Worm (Caenorhabditis elegans) whole organism, mixed stage, embryonic: ENCODE results near the gene gpx-2.

Source experiments
- bed-3 ChIP-seq: fragments of 200-800 bp; sonication (Bioruptor generic); optimal IDR thresholded peaks from 3 replicates; lab custom pipeline; 2018; ENCODE audit warnings: mild to moderate bottlenecking, missing genetic modification characterization, moderate library complexity, missing compliant biosample characterization
- blmp-1 ChIP-seq: fragments of 150-350 bp; optimal IDR thresholded peaks from 2 replicates; lab custom pipeline; 2014; ENCODE audit warnings: missing biosample characterization, missing genetic modification characterization
- ceh-83 ChIP-seq: fragments of 200-800 bp; sonication (Bioruptor generic); optimal IDR thresholded peaks from 2 replicates; lab custom pipeline; 2018; ENCODE audit warnings: mild to moderate bottlenecking, missing genetic modification characterization, missing compliant biosample characterization
- ces-1 ChIP-seq: fragments of 150-350 bp; optimal IDR thresholded peaks from 2 replicates; lab custom pipeline; 2014; ENCODE audit warnings: missing biosample characterization, missing genetic modification reagents, missing genetic modification characterization
- cnd-1 ChIP-seq: fragments of 200-800 bp; sonication (Bioruptor generic); optimal IDR thresholded peaks from 2 replicates; lab custom pipeline; 2018; ENCODE audit warnings: mild to moderate bottlenecking, missing genetic modification characterization, missing compliant biosample characterization
- drap-1 ChIP-seq: fragments of 200-800 bp; sonication (Bioruptor generic); optimal IDR thresholded peaks from 3 replicates; lab custom pipeline; 2018; ENCODE audit warnings: mild to moderate bottlenecking, missing genetic modification characterization, missing compliant biosample characterization
- elt-1 ChIP-seq: sonication (generic microtip); optimal IDR thresholded peaks from 2 replicates; lab custom pipeline; 2017; ENCODE audit warnings: missing genetic modification characterization, mild to moderate bottlenecking, missing compliant biosample characterization, antibody characterized with exemption, moderate library complexity, borderline replicate concordance; ENCODE audit not compliant: insufficient read depth
- flh-1 ChIP-seq: fragments of 200-800 bp; sonication (Bioruptor generic); optimal IDR thresholded peaks from 2 replicates; lab custom pipeline; 2018; ENCODE audit warnings: mild to moderate bottlenecking, missing genetic modification characterization, moderate library complexity, missing compliant biosample characterization
- ham-2 ChIP-seq: fragments of 200-800 bp; sonication (Bioruptor generic); optimal IDR thresholded peaks from 2 replicates; lab custom pipeline; 2018; ENCODE audit warnings: mild to moderate bottlenecking, missing genetic modification characterization, missing compliant biosample characterization
- hlh-1 ChIP-seq: fragments of 150-350 bp; optimal IDR thresholded peaks from 2 replicates; lab custom pipeline; 2014; ENCODE audit warnings: missing biosample characterization, missing genetic modification reagents, missing genetic modification characterization
- lin-13 ChIP-seq: fragments of 150-350 bp; optimal IDR thresholded peaks from 2 replicates; lab custom pipeline; 2014; ENCODE audit warnings: missing biosample characterization, missing genetic modification characterization
- lin-32 ChIP-seq: fragments of 200-800 bp; sonication (Bioruptor generic); optimal IDR thresholded peaks from 2 replicates; lab custom pipeline; 2018; ENCODE audit warnings: mild to moderate bottlenecking, missing genetic modification characterization, missing compliant biosample characterization
- lsy-2 ChIP-seq: fragments of 150-350 bp; optimal IDR thresholded peaks from 2 replicates; lab custom pipeline; 2014; ENCODE audit warnings: missing biosample characterization, missing genetic modification characterization
- mep-1 ChIP-seq: fragments of 150-350 bp; optimal IDR thresholded peaks from 2 replicates; lab custom pipeline; 2017; ENCODE audit warnings: missing biosample characterization, missing genetic modification reagents, missing genetic modification characterization, inconsistent platforms
- mls-2 ChIP-seq: sonication (generic microtip); optimal IDR thresholded peaks from 2 replicates; lab custom pipeline; 2016; ENCODE audit warnings: mild to moderate bottlenecking, missing genetic modification characterization, moderate library complexity, missing compliant biosample characterization
- nhr-12 ChIP-seq: fragments of 150-350 bp; optimal IDR thresholded peaks from 2 replicates; lab custom pipeline; 2014; ENCODE audit warnings: missing biosample characterization, missing genetic modification characterization
- nhr-2 ChIP-seq: fragments of 150-350 bp; optimal IDR thresholded peaks from 2 replicates; lab custom pipeline; 2014; ENCODE audit warnings: missing biosample characterization, missing genetic modification characterization
- nhr-28 ChIP-seq: fragments of 150-350 bp; optimal IDR thresholded peaks from 2 replicates; lab custom pipeline; 2014; ENCODE audit warnings: missing biosample characterization, missing genetic modification characterization
- sem-2 ChIP-seq: fragments of 200-800 bp; sonication (Bioruptor generic); optimal IDR thresholded peaks from 2 replicates; lab custom pipeline; 2018; ENCODE audit warnings: mild to moderate bottlenecking, missing genetic modification characterization, missing compliant biosample characterization
- sptf-1 ChIP-seq: sonication (generic microtip); optimal IDR thresholded peaks from 2 replicates; lab custom pipeline; 2017; ENCODE audit warnings: mild to moderate bottlenecking, missing genetic modification characterization, moderate library complexity, missing compliant biosample characterization
- unc-120 ChIP-seq: sonication (generic microtip); optimal IDR thresholded peaks from 2 replicates; lab custom pipeline; 2017; ENCODE audit warnings: missing genetic modification characterization, missing compliant biosample characterization; ENCODE audit not compliant: poor library complexity, severe bottlenecking
- unc-62 ChIP-seq: fragments of 150-350 bp; optimal IDR thresholded peaks from 2 replicates; lab custom pipeline; 2014; ENCODE audit warnings: missing biosample characterization, missing genetic modification reagents, missing genetic modification characterization
- zip-8 ChIP-seq: fragments of 150-350 bp; optimal IDR thresholded peaks from 2 replicates; lab custom pipeline; 2014; ENCODE audit warnings: missing biosample characterization, missing genetic modification characterization
- ztf-11 ChIP-seq: fragments of 150-350 bp; optimal IDR thresholded peaks from 2 replicates; lab custom pipeline; 2014; ENCODE audit warnings: missing biosample characterization, missing genetic modification characterization

The gpx-2 gene

ce11 chrII:14904635-14905034 is 38.1 kb downstream of the gpx-2 start:
- TF ChIP-seq lin-13 (tag; lab: Kevin White, UChicago), result no peak
- TF ChIP-seq nhr-28 (tag; lab: Kevin White, UChicago), result no peak
- TF ChIP-seq nhr-12 (tag; lab: Kevin White, UChicago), result no peak
- TF ChIP-seq lin-32 (GFP tag; lab: Kevin White, UChicago), result no peak
- no peak for TF ChIP-seq unc-120 (tag; lab: Kevin White, UChicago)
- no peak for TF ChIP-seq flh-1 (GFP tag; lab: Kevin White, UChicago)
- no peak for TF ChIP-seq lsy-2 (tag; lab: Kevin White, UChicago)
- no peak for TF ChIP-seq hlh-1 (tag; lab: Kevin White, UChicago)
- TF ChIP-seq unc-62 (GFP tag; lab: Kevin White, UChicago), result no peak
- no peak for TF ChIP-seq ceh-83
- no peak for TF ChIP-seq mls-2
- TF ChIP-seq sem-2 (GFP tag; lab: Kevin White, UChicago), result no peak
- no peak for TF ChIP-seq blmp-1

ce11 chrII:14907719-14908118 is 41.2 kb downstream of the gpx-2 start:
- no peak for TF ChIP-seq blmp-1
- no peak for TF ChIP-seq bed-3 (GFP tag; lab: Kevin White, UChicago)
- TF ChIP-seq zip-8 (tag; lab: Kevin White, UChicago), result no peak
- no peak for TF ChIP-seq ham-2 (GFP tag; lab: Kevin White, UChicago)
- no peak for TF ChIP-seq mep-1 (tag; lab: Kevin White, UChicago)
- TF ChIP-seq nhr-2 (tag; lab: Kevin White, UChicago), result no peak
- TF ChIP-seq cnd-1 (tag; lab: Kevin White, UChicago), result no peak

ce11 chrII:14910307-14910706 is 43.7 kb downstream of the gpx-2 start, which contains the start of gene R03C1.1:
Gene R03C1.1 (minus strand): TSS chrII:14910407.
- TF ChIP-seq ztf-11 (no peak), nhr-28 (tag; lab: Kevin White, UChicago) (no peak), zip-8 (tag; lab: Kevin White, UChicago) (no peak)
- TF ChIP-seq, all 35 proteins: peak for 0

ce11 chrII:14916848-14917247 is 50.3 kb downstream of the gpx-2 start:
- TF ChIP-seq ztf-11 (no peak), lin-32 (GFP tag; lab: Kevin White, UChicago) (no peak), ces-1 (GFP tag; lab: Kevin White, UChicago) (no peak), mep-1 (tag; lab: Kevin White, UChicago) (no peak), drap-1 (GFP tag; lab: Kevin White, UChicago) (no peak), sptf-1 (no peak), elt-1 (no peak)
- TF ChIP-seq, all 35 proteins: peak for 0
